Fruit fly (Drosophila melanogaster) whole organism, pupa: ENCODE measurements around the gene CG12730.

ENCODE experiments used
- CG12605 ChIP-seq: fragments of 200-800 bp; sonication (Bioruptor generic); IDR thresholded peaks from 2 replicates; pipeline ENCODE4 v1.3.6; 2022; ENCODE audit warnings: missing biosample characterization, missing genetic modification characterization
- CG14655 ChIP-seq: fragments of 200-800 bp; sonication (Bioruptor generic); optimal IDR thresholded peaks from 3 replicates; lab custom pipeline; 2017; ENCODE audit warnings: mild to moderate bottlenecking, missing biosample characterization, missing genetic modification reagents, missing genetic modification characterization
- CG17806 ChIP-seq: fragments of 200-800 bp; sonication (Bioruptor generic); optimal IDR thresholded peaks from 2 replicates; lab custom pipeline; 2018; ENCODE audit warnings: missing biosample characterization, mild to moderate bottlenecking, missing genetic modification characterization, moderate library complexity
- CG34367 ChIP-seq: fragments of 200-800 bp; sonication (Bioruptor generic); optimal IDR thresholded peaks from 2 replicates; lab custom pipeline; 2018; ENCODE audit warnings: missing biosample characterization, mild to moderate bottlenecking, missing genetic modification characterization
- EcR ChIP-seq: fragments of 200-800 bp; sonication (Bioruptor generic); optimal IDR thresholded peaks from 3 replicates; lab custom pipeline; 2019; ENCODE audit warnings: missing biosample characterization, missing genetic modification characterization, mild to moderate bottlenecking, moderate library complexity, missing genetic modification reagents
- Snoo ChIP-seq: fragments of 200-800 bp; sonication (Bioruptor generic); optimal IDR thresholded peaks from 3 replicates; lab custom pipeline; 2017; ENCODE audit warnings: missing biosample characterization, mild to moderate bottlenecking, missing genetic modification characterization, inconsistent platforms

DNA sequence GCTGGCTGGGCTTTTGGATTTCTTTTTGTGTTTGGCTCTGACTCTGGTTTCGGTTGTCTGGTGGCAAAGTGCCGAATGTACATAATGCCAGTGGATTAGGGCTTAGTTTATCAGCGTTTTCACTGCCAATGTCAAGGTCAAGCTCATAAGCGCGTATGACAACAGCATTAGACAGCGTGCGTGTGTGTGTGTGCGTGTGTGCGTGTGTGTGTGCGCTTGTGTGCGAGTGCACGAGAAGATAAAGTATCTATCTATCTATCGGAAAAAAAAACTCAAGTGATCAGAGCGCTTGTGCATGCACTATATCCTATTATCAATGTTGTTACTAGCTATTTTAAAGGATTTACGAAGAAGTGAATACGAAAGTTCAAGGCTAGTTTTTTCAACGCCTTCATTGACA is 5.2 kb upstream of the CG12730 start:
- no peak for TF ChIP-seq CG34367 (tag; lab: Kevin White, UChicago)
- TF ChIP-seq CG14655 (GFP tag; lab: Kevin White, UChicago), result no peak
- no peak for TF ChIP-seq Snoo (tag; lab: Kevin White, UChicago)
- no peak for TF ChIP-seq CG12605 (GFP tag; lab: Robert Waterston, UW)
- TF ChIP-seq CG17806 (tag; lab: Kevin White, UChicago), result no peak
- TF ChIP-seq EcR (GFP tag; lab: Kevin White, UChicago), result no peak
